Worm (Caenorhabditis elegans) whole organism, late embryonic: ENCODE results near the gene C34D10.1.

Experiments used
- Y22D7AL.16 ChIP-seq: sonication (generic microtip); optimal IDR thresholded peaks from 2 replicates; lab custom pipeline; 2016; ENCODE audit warnings: missing genetic modification characterization, missing compliant biosample characterization
- ceh-2 ChIP-seq: sonication (generic microtip); optimal IDR thresholded peaks from 2 replicates; lab custom pipeline; 2016; ENCODE audit warnings: missing genotype, missing genetic modification characterization, missing compliant biosample characterization
- ceh-24 ChIP-seq: sonication (generic microtip); optimal IDR thresholded peaks from 2 replicates; lab custom pipeline; 2016; ENCODE audit warnings: mild to moderate bottlenecking, missing genetic modification characterization, missing compliant biosample characterization
- dve-1 ChIP-seq: sonication (generic microtip); optimal IDR thresholded peaks from 2 replicates; lab custom pipeline; 2017; ENCODE audit warnings: antibody characterized with exemption, mild to moderate bottlenecking, missing genetic modification characterization, missing compliant biosample characterization
- lim-6 ChIP-seq: sonication (generic microtip); optimal IDR thresholded peaks from 2 replicates; lab custom pipeline; 2016; ENCODE audit warnings: missing genetic modification characterization, missing compliant biosample characterization
- nfya-1 ChIP-seq: sonication (generic microtip); optimal IDR thresholded peaks from 2 replicates; lab custom pipeline; 2017; ENCODE audit warnings: missing genetic modification characterization, mild to moderate bottlenecking, missing compliant biosample characterization, antibody characterized with exemption, moderate library complexity
- pha-4 ChIP-seq: fragments of 150-350 bp; optimal IDR thresholded peaks from 2 replicates; lab custom pipeline; 2018; ENCODE audit warnings: missing biosample characterization, missing genetic modification reagents, missing genetic modification characterization
- pqm-1 ChIP-seq: sonication (generic microtip); optimal IDR thresholded peaks from 2 replicates; lab custom pipeline; 2016; ENCODE audit warnings: missing genetic modification characterization, missing compliant biosample characterization
- pros-1 ChIP-seq: fragments of 150-350 bp; optimal IDR thresholded peaks from 2 replicates; lab custom pipeline; 2014; ENCODE audit warnings: missing biosample characterization, missing genetic modification reagents, missing genetic modification characterization
- unc-86 ChIP-seq: sonication (generic microtip); optimal IDR thresholded peaks from 2 replicates; lab custom pipeline; 2016; ENCODE audit warnings: missing genetic modification characterization, missing compliant biosample characterization

- TF ChIP-seq Y22D7AL.16 (tag; lab: Kevin White, UChicago) (no peak), nfya-1 (tag; lab: Kevin White, UChicago) (peak; percentile 33), pqm-1 (tag; lab: Kevin White, UChicago) (no peak), unc-86 (tag; lab: Kevin White, UChicago) (no peak), ceh-2 (tag; lab: Kevin White, UChicago) (no peak), ceh-24 (no peak), dve-1 (tag; lab: Kevin White, UChicago) (no peak), lim-6 (tag; lab: Kevin White, UChicago) (no peak), pros-1 (tag; lab: Kevin White, UChicago) (no peak), pha-4 (tag; lab: Kevin White, UChicago) (no peak)
Measured at ce11 chrX:8053008-8053441, 23.7 kb downstream of the C34D10.1 start.
